Worm (Caenorhabditis elegans) whole organism, young adult: ENCODE data around the gene Y54G11A.4.
A peak's percentile ranks its signal among the peaks of the same experiment; 100 is the strongest.

Source experiments
- B0336.3 ChIP-seq: fragments of 200-800 bp; sonication (Bioruptor generic); IDR thresholded peaks from 2 replicates; pipeline ENCODE4 v1.3.6; 2022; ENCODE audit warnings: missing genetic modification characterization, missing compliant biosample characterization
- C17E4.6 ChIP-seq: fragments of 200-800 bp; sonication (Bioruptor generic); IDR thresholded peaks from 2 replicates; pipeline ENCODE4 v1.3.6; 2022; ENCODE audit warnings: missing genetic modification reagents, missing genetic modification characterization, missing compliant biosample characterization
- F55B11.4 ChIP-seq: sonication (generic microtip); optimal IDR thresholded peaks from 2 replicates; lab custom pipeline; 2016; ENCODE audit warnings: missing compliant biosample characterization, missing genetic modification characterization, borderline replicate concordance; ENCODE audit not compliant: insufficient read depth
- K12H6.12 ChIP-seq: fragments of 200-800 bp; sonication (Bioruptor generic); optimal IDR thresholded peaks from 2 replicates; lab custom pipeline; 2018; ENCODE audit warnings: mild to moderate bottlenecking, missing genetic modification characterization, missing compliant biosample characterization
- Y53F4B.3 ChIP-seq: fragments of 200-800 bp; sonication (Bioruptor generic); IDR thresholded peaks from 2 replicates; pipeline ENCODE4 v1.3.6; 2022; ENCODE audit warnings: missing genetic modification reagents, missing genetic modification characterization, missing compliant biosample characterization
- akir-1 ChIP-seq: fragments of 200-800 bp; sonication (Bioruptor generic); optimal IDR thresholded peaks from 2 replicates; lab custom pipeline; 2018; ENCODE audit warnings: mild to moderate bottlenecking, missing genetic modification characterization, moderate library complexity, missing compliant biosample characterization
- aptf-3 ChIP-seq: fragments of 200-800 bp; sonication (Bioruptor generic); IDR thresholded peaks from 2 replicates; pipeline ENCODE4 v1.3.6; 2022; ENCODE audit warnings: missing genetic modification characterization, missing compliant biosample characterization
- atf-7 ChIP-seq: sonication (generic microtip); optimal IDR thresholded peaks from 2 replicates; lab custom pipeline; 2017; ENCODE audit warnings: mild to moderate bottlenecking, missing genetic modification characterization, missing compliant biosample characterization
- attf-3 ChIP-seq: fragments of 200-800 bp; sonication (Bioruptor generic); conservative IDR thresholded peaks from 2 replicates; pipeline ENCODE4 v1.3.6; 2022; ENCODE audit warnings: missing genetic modification reagents, missing genetic modification characterization, missing compliant biosample characterization
- attf-5 ChIP-seq: fragments of 200-800 bp; sonication (Bioruptor generic); optimal IDR thresholded peaks from 2 replicates; lab custom pipeline; 2018; ENCODE audit warnings: mild to moderate bottlenecking, missing genetic modification characterization, missing compliant biosample characterization
- bed-2 ChIP-seq: fragments of 200-800 bp; sonication (Bioruptor generic); IDR thresholded peaks from 2 replicates; pipeline ENCODE4 v1.3.6; 2022; ENCODE audit warnings: missing genetic modification reagents, missing genetic modification characterization, missing compliant biosample characterization
- cebp-1 ChIP-seq, 2 experiments: fragments of 200-800 bp in 1 of 2; sonication (Bioruptor generic) in 1 of 2; sonication (generic microtip) in 1 of 2; IDR thresholded peaks in 1 of 2; optimal IDR thresholded peaks in 1 of 2; 2 replicates each; pipeline versions ENCODE4 v1.3.6 to Lab custom; 2017 to 2022; ENCODE audit warnings: missing compliant biosample characterization in 2 of 2, missing genetic modification characterization in 2 of 2, mild to moderate bottlenecking in 1 of 2, missing genetic modification reagents in 1 of 2, moderate library complexity in 1 of 2
- cebp-2 ChIP-seq: fragments of 200-800 bp; sonication (Bioruptor generic); IDR thresholded peaks from 2 replicates; pipeline ENCODE4 v1.3.6; 2022; ENCODE audit warnings: missing genetic modification characterization, missing compliant biosample characterization
- ceh-100 ChIP-seq: fragments of 200-800 bp; sonication (Bioruptor generic); IDR thresholded peaks from 2 replicates; pipeline ENCODE4 v1.3.6; 2022; ENCODE audit warnings: missing genetic modification reagents, missing genetic modification characterization, missing compliant biosample characterization
- ceh-27 ChIP-seq: fragments of 200-800 bp; sonication (Bioruptor generic); optimal IDR thresholded peaks from 2 replicates; lab custom pipeline; 2018; ENCODE audit warnings: mild to moderate bottlenecking, missing genetic modification characterization, moderate library complexity, missing compliant biosample characterization
- ceh-79 ChIP-seq: sonication (generic microtip); optimal IDR thresholded peaks from 2 replicates; lab custom pipeline; 2017; ENCODE audit warnings: mild to moderate bottlenecking, missing genetic modification characterization, missing compliant biosample characterization
- chd-7 ChIP-seq: sonication (generic microtip); optimal IDR thresholded peaks from 2 replicates; lab custom pipeline; 2016; ENCODE audit warnings: mild to moderate bottlenecking, missing genetic modification characterization, moderate library complexity, missing compliant biosample characterization
- dpl-1 ChIP-seq: fragments of 150-350 bp; optimal IDR thresholded peaks from 2 replicates; lab custom pipeline; 2014; ENCODE audit warnings: missing biosample characterization, missing genetic modification reagents, missing genetic modification characterization
- efl-1 ChIP-seq: fragments of 150-350 bp; optimal IDR thresholded peaks from 2 replicates; lab custom pipeline; 2014; ENCODE audit warnings: missing biosample characterization, missing genetic modification reagents, missing genetic modification characterization
- egl-44 ChIP-seq: fragments of 200-800 bp; sonication (Bioruptor generic); IDR thresholded peaks from 2 replicates; pipeline ENCODE4 v1.3.6; 2022; ENCODE audit warnings: missing genetic modification reagents, missing genetic modification characterization, missing compliant biosample characterization
- egrh-3 ChIP-seq: fragments of 200-800 bp; sonication (Bioruptor generic); IDR thresholded peaks from 2 replicates; pipeline ENCODE4 v1.3.6; 2022; ENCODE audit warnings: missing genetic modification reagents, missing genetic modification characterization, missing compliant biosample characterization
- ekl-4 ChIP-seq: fragments of 200-800 bp; sonication (Bioruptor generic); IDR thresholded peaks from 2 replicates; pipeline ENCODE4 v1.3.6; 2022; ENCODE audit warnings: missing genetic modification reagents, missing genetic modification characterization, missing compliant biosample characterization
- fkh-3 ChIP-seq: sonication (generic microtip); optimal IDR thresholded peaks from 2 replicates; lab custom pipeline; 2016; ENCODE audit warnings: mild to moderate bottlenecking, missing genetic modification characterization, missing compliant biosample characterization
- him-1 ChIP-seq: sonication (generic microtip); optimal IDR thresholded peaks from 2 replicates; lab custom pipeline; 2016; ENCODE audit warnings: missing genotype, missing genetic modification reagents, missing genetic modification characterization, missing compliant biosample characterization
- lag-1 ChIP-seq: fragments of 200-800 bp; sonication (Bioruptor generic); IDR thresholded peaks from 2 replicates; pipeline ENCODE4 v1.3.6; 2022; ENCODE audit warnings: missing genetic modification reagents, missing genetic modification characterization, missing compliant biosample characterization
- let-607 ChIP-seq, 2 experiments: fragments of 200-800 bp in 1 of 2; sonication (Bioruptor generic) in 1 of 2; sonication (generic microtip) in 1 of 2; optimal IDR thresholded peaks; 2 replicates each; lab custom pipeline; 2016 to 2018; ENCODE audit warnings: mild to moderate bottlenecking in 2 of 2, missing compliant biosample characterization in 2 of 2, missing genetic modification characterization in 2 of 2, moderate library complexity in 2 of 2, missing genotype in 1 of 2
- lin-26 ChIP-seq: fragments of 200-800 bp; sonication (Bioruptor generic); IDR thresholded peaks from 2 replicates; pipeline ENCODE4 v1.3.6; 2022; ENCODE audit warnings: missing genetic modification reagents, missing genetic modification characterization, missing compliant biosample characterization
- lir-1 ChIP-seq: fragments of 200-800 bp; sonication (Bioruptor generic); conservative IDR thresholded peaks from 2 replicates; pipeline ENCODE4 v1.3.6; 2022; ENCODE audit warnings: missing genetic modification reagents, missing genetic modification characterization, missing compliant biosample characterization
- madf-10 ChIP-seq: sonication (generic microtip); optimal IDR thresholded peaks from 2 replicates; lab custom pipeline; 2016; ENCODE audit warnings: mild to moderate bottlenecking, missing genetic modification characterization, missing compliant biosample characterization
- madf-6 ChIP-seq: fragments of 200-800 bp; sonication (Bioruptor generic); IDR thresholded peaks from 2 replicates; pipeline ENCODE4 v1.3.6; 2022; ENCODE audit warnings: missing genetic modification reagents, missing genetic modification characterization, missing compliant biosample characterization
- madf-8 ChIP-seq: fragments of 200-800 bp; sonication (Bioruptor generic); conservative IDR thresholded peaks from 2 replicates; pipeline ENCODE4 v1.3.6; 2022; ENCODE audit warnings: missing genetic modification reagents, missing genetic modification characterization, missing compliant biosample characterization
- nhr-80 ChIP-seq: sonication (generic microtip); optimal IDR thresholded peaks from 2 replicates; lab custom pipeline; 2016; ENCODE audit warnings: missing genetic modification characterization, missing compliant biosample characterization
- pha-4 ChIP-seq: fragments of 150-350 bp; sonication (generic microtip); optimal IDR thresholded peaks from 2 replicates; lab custom pipeline; 2014; ENCODE audit warnings: missing biosample characterization, missing genetic modification reagents, missing genetic modification characterization
- rcor-1 ChIP-seq: fragments of 200-800 bp; sonication (Bioruptor generic); IDR thresholded peaks from 2 replicates; pipeline ENCODE4 v1.3.6; 2022; ENCODE audit warnings: missing genetic modification reagents, missing genetic modification characterization, missing compliant biosample characterization
- repo-1 ChIP-seq: sonication (generic microtip); optimal IDR thresholded peaks from 2 replicates; lab custom pipeline; 2017; ENCODE audit warnings: mild to moderate bottlenecking, missing genetic modification characterization, missing compliant biosample characterization
- snpc-4 ChIP-seq, 5 experiments: fragments of 150-350 bp in 1 of 5; sonication (generic microtip) in 4 of 5; optimal IDR thresholded peaks; 2 replicates each; lab custom pipeline; 2014 to 2018; ENCODE audit warnings: missing genetic modification characterization in 5 of 5, missing biosample characterization in 3 of 5, antibody characterized with exemption in 2 of 5, mild to moderate bottlenecking in 2 of 5, missing compliant biosample characterization in 2 of 5, missing genotype in 2 of 5, moderate library complexity in 2 of 5, missing genetic modification reagents in 1 of 5
- tbp1 ChIP-seq: fragments of 200-800 bp; sonication (Bioruptor generic); optimal IDR thresholded peaks from 2 replicates; lab custom pipeline; 2018; ENCODE audit warnings: mild to moderate bottlenecking, missing genetic modification characterization, missing compliant biosample characterization
- unc-130 ChIP-seq: sonication (generic microtip); optimal IDR thresholded peaks from 2 replicates; lab custom pipeline; 2016; ENCODE audit warnings: missing genetic modification reagents, missing genetic modification characterization, missing compliant biosample characterization
- zfh-2 ChIP-seq: fragments of 200-800 bp; sonication (Bioruptor generic); conservative IDR thresholded peaks from 2 replicates; pipeline ENCODE4 v1.3.6; 2022; ENCODE audit warnings: missing genetic modification reagents, missing genetic modification characterization, missing compliant biosample characterization
- zim-3 ChIP-seq: sonication (generic microtip); optimal IDR thresholded peaks from 2 replicates; lab custom pipeline; 2017; ENCODE audit warnings: mild to moderate bottlenecking, missing genetic modification characterization, moderate library complexity, missing compliant biosample characterization
- ztf-18 ChIP-seq: sonication (generic microtip); optimal IDR thresholded peaks from 2 replicates; lab custom pipeline; 2016; ENCODE audit warnings: missing genotype, mild to moderate bottlenecking, missing genetic modification characterization, missing compliant biosample characterization
- ztf-22 ChIP-seq: fragments of 200-800 bp; sonication (Bioruptor generic); optimal IDR thresholded peaks from 2 replicates; lab custom pipeline; 2018; ENCODE audit warnings: mild to moderate bottlenecking, missing genetic modification characterization, moderate library complexity, missing compliant biosample characterization
- ztf-26 ChIP-seq: sonication (generic microtip); optimal IDR thresholded peaks from 2 replicates; lab custom pipeline; 2017; ENCODE audit warnings: missing genetic modification characterization, missing compliant biosample characterization
- ztf-6 ChIP-seq: fragments of 200-800 bp; sonication (Bioruptor generic); IDR thresholded peaks from 2 replicates; pipeline ENCODE4 v1.3.6; 2022; ENCODE audit warnings: missing genetic modification reagents, missing genetic modification characterization, missing compliant biosample characterization

The Y54G11A.4 gene

DNA sequence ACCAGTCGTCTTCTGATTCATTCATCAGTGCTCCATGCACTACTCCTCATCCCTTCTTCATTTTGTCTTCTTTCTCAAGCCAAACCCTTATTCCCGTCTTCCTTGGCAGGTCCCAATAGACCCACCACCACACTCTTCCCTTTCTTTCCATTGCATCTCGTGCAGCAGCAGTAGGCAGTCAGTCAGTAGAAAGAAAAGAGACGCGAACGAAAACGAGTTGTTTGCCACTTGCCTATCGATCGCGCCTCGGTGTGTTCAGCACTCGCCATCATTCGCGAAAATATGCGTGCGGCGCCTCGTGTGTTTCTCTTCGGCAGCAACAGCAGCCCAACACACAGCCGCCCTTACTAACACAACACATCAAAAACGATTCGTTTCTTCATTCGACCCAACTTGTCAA is 43.1 kb upstream of the Y54G11A.4 start (continued):
- TF ChIP-seq egrh-3 (peak; percentile 24), madf-6 (GFP tag; lab: Robert Waterston, UW) (no peak), zfh-2 (GFP tag; lab: Robert Waterston, UW) (peak; percentile 46; the same call in 1 of the 2 replicates), lir-1 (GFP tag; lab: Robert Waterston, UW) (no peak), bed-2 (GFP tag; lab: Robert Waterston, UW) (no peak)

DNA sequence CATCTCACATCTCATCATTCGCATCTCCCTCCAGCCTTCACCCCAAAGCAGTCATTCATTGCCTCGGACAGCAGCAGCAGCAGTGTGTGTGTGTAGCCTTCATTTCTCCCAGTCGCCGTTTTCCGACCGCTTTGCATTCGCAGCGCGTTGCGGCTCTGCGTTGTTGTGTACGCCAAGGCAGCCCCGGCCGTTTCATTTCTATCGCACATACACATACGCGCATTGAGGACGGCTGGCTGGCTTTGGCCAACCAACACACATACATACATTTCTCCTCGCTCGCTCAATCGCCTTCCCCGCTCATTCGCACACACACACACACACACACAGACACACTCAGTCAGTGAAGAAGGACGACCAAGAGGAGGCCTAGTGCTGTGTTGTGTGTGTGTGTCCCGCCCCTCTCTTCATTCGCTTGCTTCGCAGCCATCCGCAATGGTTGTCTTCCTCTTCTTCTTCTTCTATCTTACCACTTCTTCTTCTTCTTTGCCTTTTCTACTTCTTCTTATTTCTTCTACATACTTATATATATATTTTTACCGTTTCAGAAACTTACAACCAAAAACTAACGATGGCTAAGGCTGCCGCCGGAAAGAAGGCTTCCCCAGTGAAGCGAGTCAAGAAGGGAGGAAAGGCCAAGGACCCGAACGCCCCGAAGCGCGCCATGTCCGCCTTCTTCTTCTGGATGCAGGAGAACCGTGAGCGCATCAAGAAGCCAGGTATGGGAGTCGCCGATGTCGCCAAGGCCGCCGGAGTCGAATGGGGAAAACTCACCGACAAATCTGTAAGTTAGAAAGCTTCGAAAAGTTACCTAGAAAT is 42.3 kb upstream of the Y54G11A.4 start, which contains the start of gene hmg-1.1:
hmg-1.1 (plus strand) TSS at position 549 of the 819 bp plus-strand sequence.
- TF ChIP-seq rcor-1 (GFP tag; lab: Robert Waterston, UW) (0 out of 2 replicates have a peak, but pooled peaks have one; percentile 36), madf-10 (tag; lab: Kevin White, UChicago) (peak; percentile 67), akir-1 (GFP tag; lab: Kevin White, UChicago) (peak; percentile 35), B0336.3 (GFP tag; lab: Robert Waterston, UW) (peak; percentile 57), ceh-27 (peak; percentile 87), fkh-3 (no peak), lin-26 (GFP tag; lab: Robert Waterston, UW) (peak; percentile 56; the same call in 1 of the 2 replicates), egl-44 (GFP tag; lab: Robert Waterston, UW) (peak; percentile 56; the same call in 1 of the 2 replicates), ztf-18 (tag; lab: Kevin White, UChicago) (peak; percentile 82), ztf-26 (tag; lab: Kevin White, UChicago) (no peak), K12H6.12 (tag; lab: Kevin White, UChicago) (peak; percentile 86), Y53F4B.3 (GFP tag; lab: Robert Waterston, UW) (no peak), aptf-3 (GFP tag; lab: Robert Waterston, UW) (no peak), lag-1 (GFP tag; lab: Robert Waterston, UW) (0 out of 2 replicates have a peak, but pooled peaks have one; percentile 36), dpl-1 (GFP tag; lab: Kevin White, UChicago) (no peak), C17E4.6 (peak; percentile 13; the same call in 1 of the 2 replicates), attf-3 (GFP tag; lab: Robert Waterston, UW) (no peak), F55B11.4 (tag; lab: Kevin White, UChicago) (no peak), ceh-100 (GFP tag; lab: Robert Waterston, UW) (peak; percentile 9; the same call in 1 of the 2 replicates), chd-7 (tag; lab: Kevin White, UChicago) (peak; percentile 70), unc-130 (GFP tag; lab: Kevin White, UChicago) (no peak), ztf-6 (GFP tag; lab: Robert Waterston, UW) (no peak), ceh-79 (tag; lab: Kevin White, UChicago) (no peak), atf-7 (tag; lab: Kevin White, UChicago) (peak; percentile 63), ekl-4 (GFP tag; lab: Robert Waterston, UW) (0 out of 2 replicates have a peak, but pooled peaks have one; percentile 54), pha-4 (tag; lab: Kevin White, UChicago) (no peak), snpc-4 (GFP tag; optimal IDR thresholded peaks at IDR 0.05; lab: Kevin White, UChicago) (no peak), snpc-4 (tag; optimal IDR thresholded peaks at IDR 0.05; lab: Kevin White, UChicago) (peak; percentile 17 to 70 (median 52)), nhr-80 (peak; percentile 93), let-607 (tag; optimal IDR thresholded peaks at IDR 0.05; lab: Kevin White, UChicago) (peak; percentile 80 to 95), him-1 (tag; lab: Kevin White, UChicago) (no peak), madf-8 (GFP tag; lab: Robert Waterston, UW) (no peak), repo-1 (tag; lab: Kevin White, UChicago) (peak; percentile 17), tbp1 (peak; percentile 55), zim-3 (tag; lab: Kevin White, UChicago) (peak; percentile 29), cebp-1 (GFP tag; IDR thresholded peaks at IDR 0.05; lab: Robert Waterston, UW) (no peak), cebp-1 (tag; optimal IDR thresholded peaks at IDR 0.05; lab: Kevin White, UChicago) (peak; percentile 82), efl-1 (GFP tag; lab: Kevin White, UChicago) (no peak), attf-5 (GFP tag; lab: Kevin White, UChicago) (peak; percentile 81), cebp-2 (GFP tag; lab: Robert Waterston, UW) (peak; percentile 83; the same call in 1 of the 2 replicates), ztf-22 (GFP tag; lab: Kevin White, UChicago) (no peak)
